Fruit fly (Drosophila melanogaster): Measurements from ENCODE around the gene CG1275.

The CG1275 gene

dm6 chr3L:2257412-2257862, at the start of gene CG1275, which contains the start of gene Elp5:
Gene CG1275 (minus strand): TSS chr3L:2257423.
Gene Elp5 (plus strand): TSS chr3L:2257456.
- TF ChIP-seq CG8478 (optimal IDR thresholded peaks at IDR 0.05) (no peak), CTCF (optimal IDR thresholded peaks at IDR 0.05) (no peak)

- TF ChIP-seq CG8478 (optimal IDR thresholded peaks at IDR 0.05) (no peak), CTCF (optimal IDR thresholded peaks at IDR 0.05) (no peak)
Measured at dm6 chr3L:2282506-2282905, 25.3 kb upstream of the CG1275 start, which contains the start of gene MsR2. Gene MsR2 (plus strand): TSS chr3L:2282883.

DNA sequence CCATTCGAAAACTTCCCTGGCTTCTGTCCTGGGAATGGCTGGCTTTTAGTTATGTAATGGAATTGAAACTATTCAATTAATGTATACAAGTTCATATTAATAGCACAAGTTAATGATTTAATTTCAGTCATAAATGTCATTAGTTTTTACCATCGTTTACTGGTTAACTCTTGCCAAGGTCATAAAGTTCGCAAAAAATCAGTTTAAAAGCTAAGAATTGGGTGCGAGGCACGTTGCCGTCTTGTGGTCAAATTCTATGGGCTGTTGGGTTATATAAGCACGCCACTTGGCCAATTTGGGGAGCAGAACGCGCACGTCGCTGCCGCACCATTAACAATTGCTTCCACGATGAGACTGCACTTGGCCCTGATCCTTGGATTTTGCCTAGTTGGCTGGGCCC, 19.0 kb upstream of the CG1275 start, which contains the start of gene yellow-g2:
TSS of gene yellow-g2 (plus strand) at position 301 of the 400 bp plus-strand sequence.
- TF ChIP-seq CG8478 (optimal IDR thresholded peaks at IDR 0.05): no peak
- no peak for TF ChIP-seq CTCF (optimal IDR thresholded peaks at IDR 0.05)

- TF ChIP-seq CTCF (optimal IDR thresholded peaks at IDR 0.05): no peak
- no peak for TF ChIP-seq CG8478 (optimal IDR thresholded peaks at IDR 0.05)
Measured at dm6 chr3L:2273392-2273791, 16.2 kb upstream of the CG1275 start.

DNA sequence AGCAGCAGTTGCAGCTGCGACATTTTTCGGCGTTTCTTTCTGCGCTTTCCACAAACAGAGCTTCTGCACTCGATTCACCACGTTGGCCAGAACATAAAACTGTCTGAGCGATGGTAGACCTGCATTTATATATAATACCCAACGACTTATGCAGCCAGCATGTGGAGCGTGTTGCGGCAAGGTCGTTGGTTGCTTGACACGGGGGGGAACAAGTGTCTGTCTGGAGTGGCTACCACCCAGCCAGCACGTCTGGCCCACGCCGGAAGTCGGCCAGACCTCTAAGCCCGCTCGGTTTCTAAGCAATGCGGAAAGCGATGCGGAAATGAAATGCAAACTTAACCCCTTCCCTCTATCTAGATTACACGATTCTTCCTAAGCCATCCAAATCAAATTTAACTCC, 15.4 kb upstream of the CG1275 start, which contains the start of gene yellow-g:
TSS of gene yellow-g (minus strand) at position 101 of the 400 bp plus-strand sequence.
- TF ChIP-seq CG8478 (optimal IDR thresholded peaks at IDR 0.05) (no peak), CTCF (optimal IDR thresholded peaks at IDR 0.05) (no peak)

DNA sequence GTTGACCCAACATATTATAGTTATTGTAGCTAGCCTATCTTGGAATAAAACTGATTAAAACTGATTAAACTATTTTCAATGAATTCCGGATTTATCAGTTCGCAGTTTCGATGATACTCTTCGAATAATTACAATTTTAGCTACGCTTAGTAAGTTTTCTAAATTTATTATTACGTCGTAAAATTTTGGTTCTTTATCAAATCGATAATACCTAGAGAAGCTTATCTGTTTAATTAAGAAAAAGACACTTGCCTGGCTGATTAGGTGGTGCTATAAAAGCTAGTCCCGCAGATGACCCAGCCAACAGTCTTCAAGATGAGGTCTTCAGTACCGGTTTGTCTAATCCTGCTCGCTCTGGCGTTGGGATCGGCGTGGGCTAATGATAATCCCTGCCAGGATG, 11.3 kb upstream of the CG1275 start, which contains the start of gene CG32302:
TSS of gene CG32302 (plus strand) at position 301 of the 400 bp plus-strand sequence.
- TF ChIP-seq CG8478 (optimal IDR thresholded peaks at IDR 0.05): no peak
- TF ChIP-seq CTCF (optimal IDR thresholded peaks at IDR 0.05): no peak

DNA sequence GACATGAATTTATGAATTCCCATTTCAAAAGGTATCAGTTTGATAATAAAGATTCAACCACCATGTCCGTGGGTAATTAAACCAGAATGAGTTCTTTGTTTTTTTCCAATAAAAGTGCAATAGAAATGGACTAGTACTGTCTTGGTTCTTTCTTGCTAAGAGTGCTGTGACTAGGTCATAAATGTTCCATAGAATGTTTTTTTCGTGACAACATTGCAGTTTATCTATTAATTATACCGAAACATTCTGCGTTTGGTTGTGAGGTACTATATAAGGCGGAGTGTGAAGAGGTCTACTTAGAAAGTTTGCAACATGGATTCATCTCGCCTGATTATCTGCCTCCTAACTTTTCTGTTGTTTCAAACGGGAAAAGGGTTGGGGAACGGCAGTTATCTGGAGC, 10.3 kb upstream of the CG1275 start, which contains the start of gene obst-I:
TSS of gene obst-I (plus strand) at position 301 of the 400 bp plus-strand sequence.
- no peak for TF ChIP-seq CG8478 (optimal IDR thresholded peaks at IDR 0.05)
- no peak for TF ChIP-seq CTCF (optimal IDR thresholded peaks at IDR 0.05)

DNA sequence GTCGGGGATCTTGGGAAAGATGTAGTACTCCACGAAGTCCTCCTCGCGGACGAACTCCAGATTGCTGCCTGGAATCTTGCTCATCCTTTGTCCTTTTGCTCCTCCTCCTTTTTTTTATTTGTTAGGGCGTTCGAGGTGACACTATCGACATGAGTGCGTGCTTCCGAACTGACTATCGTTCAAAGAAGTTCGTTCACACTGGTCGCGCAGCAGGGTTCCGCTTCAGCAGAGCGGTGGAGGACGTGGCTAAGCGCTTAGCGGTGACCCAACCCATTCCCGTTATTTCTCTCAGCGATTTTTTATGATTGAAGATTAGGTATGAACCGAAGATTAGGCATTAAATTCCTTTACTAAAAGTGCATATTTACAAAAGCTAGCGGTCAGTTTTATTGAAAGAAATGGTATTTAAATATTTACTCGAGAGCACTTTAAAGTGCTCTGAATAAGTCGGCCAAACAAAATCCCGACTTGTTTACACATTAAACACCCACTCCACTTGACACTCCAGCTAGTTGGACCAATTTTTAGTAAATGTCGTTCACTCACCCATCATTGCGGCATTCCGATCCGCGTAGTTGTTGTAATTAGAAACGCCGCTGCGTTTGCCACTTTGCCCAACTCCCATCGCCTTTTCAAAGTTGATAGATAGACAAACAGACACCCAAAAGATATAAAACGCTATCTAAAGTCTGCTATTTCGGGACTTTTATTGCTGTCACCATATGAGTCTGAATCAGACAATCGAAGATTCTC, 8.6 kb upstream of the CG1275 start, which contains the start of the genes ecd and CG13806:
TSS of gene ecd (minus strand) at position 166 of the 753 bp plus-strand sequence.
TSS of gene CG13806 (plus strand) at position 703 of the 753 bp plus-strand sequence.
- TF ChIP-seq CTCF (optimal IDR thresholded peaks at IDR 0.05) (peak; percentile 67 to 72), CG8478 (optimal IDR thresholded peaks at IDR 0.05) (no peak)

- TF ChIP-seq CTCF (optimal IDR thresholded peaks at IDR 0.05): no peak
- no peak for TF ChIP-seq CG8478 (optimal IDR thresholded peaks at IDR 0.05)
Measured at dm6 chr3L:2262515-2262944, 5.3 kb upstream of the CG1275 start, which contains the start of the genes oxt and CG13807. Gene oxt (minus strand): TSS chr3L:2262664. Gene CG13807 (plus strand): TSS chr3L:2262919.

DNA sequence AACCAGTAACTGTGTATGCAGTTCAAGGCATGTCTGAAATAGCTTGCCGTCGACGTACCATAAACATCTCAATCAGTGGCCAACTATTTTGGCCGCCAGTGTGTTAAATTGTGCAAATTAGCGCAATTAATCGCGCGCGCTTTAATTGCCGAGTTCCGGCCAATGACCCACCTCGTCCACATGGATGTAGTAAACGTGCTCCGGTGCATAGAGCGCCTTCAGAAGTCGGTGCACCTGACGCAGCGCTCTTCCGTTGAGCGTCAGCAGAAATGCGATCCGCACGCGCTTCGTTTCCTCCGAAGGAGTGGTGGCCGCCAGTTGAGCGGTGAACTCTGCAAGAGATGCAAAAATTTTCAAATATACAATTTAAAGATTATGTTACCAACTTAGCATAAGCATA, 4.1 kb upstream of the CG1275 start:
- TF ChIP-seq CTCF (optimal IDR thresholded peaks at IDR 0.05) (no peak), CG8478 (optimal IDR thresholded peaks at IDR 0.05) (no peak)

DNA sequence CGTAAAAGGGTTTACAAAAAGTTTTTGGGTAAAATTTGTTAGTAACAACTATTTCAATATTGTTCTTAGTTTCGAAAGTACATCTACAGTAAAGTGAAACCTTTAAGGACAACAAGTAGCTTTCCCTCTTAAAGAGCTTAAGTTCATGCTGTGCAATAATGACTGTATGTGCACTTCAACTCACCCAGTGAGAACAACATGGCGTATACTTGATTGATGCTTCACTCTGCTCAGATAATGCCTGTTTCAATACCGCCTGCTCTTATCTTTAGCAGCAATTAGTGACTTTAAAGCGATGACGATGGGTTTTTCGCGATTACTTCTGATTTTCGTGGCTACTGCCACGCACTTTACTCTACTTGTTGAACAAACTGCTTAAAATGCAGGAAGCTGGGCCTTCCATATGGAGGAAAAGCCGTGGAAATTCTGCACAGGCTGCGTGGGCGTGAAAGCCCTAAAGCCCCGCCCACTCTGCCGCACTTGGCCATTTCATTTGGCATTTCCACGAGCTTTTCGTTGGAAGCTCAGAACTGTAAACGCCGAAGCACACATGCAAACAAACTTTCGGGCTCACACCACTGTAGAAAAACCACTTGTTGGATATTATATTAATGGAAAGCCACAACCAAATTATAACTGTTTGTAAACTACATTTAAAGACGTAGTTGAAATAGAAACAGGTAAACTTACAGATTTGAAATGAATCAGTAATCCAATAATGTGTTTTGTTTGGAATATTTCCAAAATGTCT, 626 bp downstream of the CG1275 start:
- no peak for TF ChIP-seq CTCF (optimal IDR thresholded peaks at IDR 0.05)
- no peak for TF ChIP-seq CG8478 (optimal IDR thresholded peaks at IDR 0.05)

dm6 chr3L:2255775-2256174, 1.4 kb downstream of the CG1275 start:
- no peak for TF ChIP-seq CG8478 (optimal IDR thresholded peaks at IDR 0.05)
- TF ChIP-seq CTCF (optimal IDR thresholded peaks at IDR 0.05): no peak

DNA sequence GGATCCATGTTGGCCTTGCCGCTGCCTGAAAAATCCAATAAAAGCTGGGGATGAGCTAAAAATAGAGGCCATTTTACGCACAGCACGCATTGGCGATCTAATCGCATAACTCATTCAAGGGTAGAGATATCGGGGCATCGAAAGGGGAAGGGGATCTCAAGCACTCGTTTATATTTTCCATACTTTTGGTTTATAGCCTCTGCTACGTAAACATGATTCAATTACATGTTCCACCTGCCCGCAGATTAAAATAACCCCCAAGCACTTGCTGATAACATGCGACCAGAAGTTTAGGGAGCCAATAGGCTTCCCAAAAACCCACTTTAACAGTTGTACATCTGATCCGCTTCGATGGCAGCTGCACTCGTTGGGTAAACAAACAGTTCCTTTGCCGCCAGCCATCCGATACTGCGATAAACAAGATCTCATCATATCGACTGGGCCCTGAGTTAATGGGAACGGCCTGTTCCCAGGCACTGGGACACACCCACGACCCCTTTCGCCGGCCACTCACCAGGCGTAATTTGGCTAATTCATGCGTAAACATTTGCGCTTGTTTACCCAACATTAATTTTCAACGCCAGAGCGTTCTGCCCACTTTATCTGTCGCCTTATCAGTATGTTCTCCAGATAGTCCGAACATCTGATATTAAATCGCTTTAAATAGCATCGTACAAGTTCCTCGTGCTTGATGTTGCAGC, 3.1 kb downstream of the CG1275 start:
- TF ChIP-seq CG8478 (optimal IDR thresholded peaks at IDR 0.05) (no peak), CTCF (optimal IDR thresholded peaks at IDR 0.05) (no peak)

- TF ChIP-seq CG8478 (optimal IDR thresholded peaks at IDR 0.05): no peak
- TF ChIP-seq CTCF (optimal IDR thresholded peaks at IDR 0.05): no peak
Measured at dm6 chr3L:2248335-2248734, 8.9 kb downstream of the CG1275 start, which contains the start of gene CG32305. Gene CG32305 (plus strand): TSS chr3L:2248635.

Measured in S2 (cell line).